Worm (Caenorhabditis elegans): ENCODE results near the gene rpoa-1.
A peak's percentile ranks its signal among the peaks of the same experiment; 100 is the strongest.

The rpoa-1 gene

ce11 chrII:13737751-13738525 is 43.3 kb upstream of the rpoa-1 start (continued):
- TF ChIP-seq tag-97 (GFP tag; IDR thresholded peaks at IDR 0.05) (no peak), tra-1 (GFP tag; IDR thresholded peaks at IDR 0.05) (no peak), F44E2.7 (GFP tag; IDR thresholded peaks at IDR 0.05) (no peak), ZK337.2 (GFP tag; IDR thresholded peaks at IDR 0.05) (no peak), D1046.2 (GFP tag; IDR thresholded peaks at IDR 0.05) (no peak), pha-4 (GFP tag; IDR thresholded peaks at IDR 0.05) (no peak), pha-4 (tag; optimal IDR thresholded peaks at IDR 0.05) (no peak), ctbp-1 (GFP tag; IDR thresholded peaks at IDR 0.05) (no peak), nhr-41 (GFP tag; IDR thresholded peaks at IDR 0.05) (no peak), madf-5 (GFP tag; IDR thresholded peaks at IDR 0.05) (no peak), dpl-1 (GFP tag; optimal IDR thresholded peaks at IDR 0.05) (no peak), lin-15B (tag; optimal IDR thresholded peaks at IDR 0.05) (no peak), daf-16 (GFP tag; optimal IDR thresholded peaks at IDR 0.05) (no peak), daf-16 (tag; optimal IDR thresholded peaks at IDR 0.05) (peak; percentile 99), R02D3.7 (tag; optimal IDR thresholded peaks at IDR 0.05) (no peak), arid-1 (GFP tag; conservative IDR thresholded peaks at IDR 0.05) (no peak), lin-39 (tag; optimal IDR thresholded peaks at IDR 0.05) (no peak), gei-8 (GFP tag; optimal IDR thresholded peaks at IDR 0.05) (no peak), nhr-11 (tag; optimal IDR thresholded peaks at IDR 0.05) (no peak), mes-2 (tag; optimal IDR thresholded peaks at IDR 0.05; ENCODE audit: poor library complexity, severe bottlenecking) (peak; percentile 29), snpc-4 (tag; optimal IDR thresholded peaks at IDR 0.05) (no peak), rbr-2 (tag; optimal IDR thresholded peaks at IDR 0.05) (no peak), nhr-6 (tag; optimal IDR thresholded peaks at IDR 0.05) (no peak), unc-62 (GFP tag; optimal IDR thresholded peaks at IDR 0.05 in 1 of 2) (no peak), unc-62 (tag; optimal IDR thresholded peaks at IDR 0.05) (no peak), lir-3 (tag; optimal IDR thresholded peaks at IDR 0.05) (no peak), ztf-7 (tag; optimal IDR thresholded peaks at IDR 0.05) (no peak), egl-27 (tag; optimal IDR thresholded peaks at IDR 0.05) (no peak), hmg-1.1 (GFP tag; IDR thresholded peaks at IDR 0.05) (no peak), F10B5.3 (tag; optimal IDR thresholded peaks at IDR 0.05) (no peak), nhr-76 (tag; optimal IDR thresholded peaks at IDR 0.05) (no peak), sdz-12 (GFP tag; optimal IDR thresholded peaks at IDR 0.05) (no peak), nhr-111 (GFP tag; optimal IDR thresholded peaks at IDR 0.05) (no peak), hlh-30 (tag; optimal IDR thresholded peaks at IDR 0.05; ENCODE audit: insufficient read depth) (peak; percentile 23), ceh-62 (tag; optimal IDR thresholded peaks at IDR 0.05) (no peak), mxl-2 (GFP tag; conservative IDR thresholded peaks at IDR 0.05) (no peak), jun-1 (tag; optimal IDR thresholded peaks at IDR 0.05) (no peak), nhr-28 (tag; optimal IDR thresholded peaks at IDR 0.05) (peak; percentile 67), saeg-2 (GFP tag; IDR thresholded peaks at IDR 0.05) (no peak), F26F4.8 (GFP tag; conservative IDR thresholded peaks at IDR 0.05) (no peak), lin-1 (GFP tag; IDR thresholded peaks at IDR 0.05) (0 out of 2 replicates have a peak, but pooled peaks have one; percentile 12), skn-1 (tag; optimal IDR thresholded peaks at IDR 0.05) (no peak), F37D6.2 (tag; optimal IDR thresholded peaks at IDR 0.05) (no peak), nhr-237 (tag; optimal IDR thresholded peaks at IDR 0.05) (no peak), mxl-3 (GFP tag; optimal IDR thresholded peaks at IDR 0.05) (peak; percentile 52), lin-13 (GFP tag; optimal IDR thresholded peaks at IDR 0.05) (no peak), unc-39 (tag; optimal IDR thresholded peaks at IDR 0.05) (no peak), Y48G9A.11 (GFP tag; IDR thresholded peaks at IDR 0.05) (no peak), F49E8.2 (tag; optimal IDR thresholded peaks at IDR 0.05; ENCODE audit: borderline replicate concordance) (no peak), daf-12 (tag; optimal IDR thresholded peaks at IDR 0.05) (no peak), nhr-48 (tag; optimal IDR thresholded peaks at IDR 0.05) (peak; percentile 51), fkh-10 (GFP tag; optimal IDR thresholded peaks at IDR 0.05) (no peak)
